Worm (Caenorhabditis elegans) whole organism, L4 larva: Measurements from ENCODE around the gene F58E6.8.

Experiments used
- D1046.2 ChIP-seq: fragments of 200-800 bp; sonication (Bioruptor generic); IDR thresholded peaks from 2 replicates; pipeline ENCODE4 v1.3.6; 2022; ENCODE audit warnings: missing genetic modification characterization, missing compliant biosample characterization
- F10B5.3 ChIP-seq: sonication (generic microtip); optimal IDR thresholded peaks from 2 replicates; lab custom pipeline; 2016; ENCODE audit warnings: mild to moderate bottlenecking, missing genetic modification characterization, missing compliant biosample characterization
- F49E8.2 ChIP-seq: sonication (generic microtip); optimal IDR thresholded peaks from 2 replicates; lab custom pipeline; 2016; ENCODE audit warnings: missing compliant biosample characterization, mild to moderate bottlenecking, missing genetic modification characterization, borderline replicate concordance
- R02D3.7 ChIP-seq: fragments of 150-350 bp; sonication (generic microtip); optimal IDR thresholded peaks from 3 replicates; lab custom pipeline; 2014; ENCODE audit warnings: missing biosample characterization, missing genetic modification characterization
- Y5F2A.4 ChIP-seq: fragments of 200-800 bp; sonication (Bioruptor generic); optimal IDR thresholded peaks from 2 replicates; lab custom pipeline; 2018; ENCODE audit warnings: mild to moderate bottlenecking, missing genetic modification characterization, missing compliant biosample characterization
- Y75B8A.6 ChIP-seq: fragments of 200-800 bp; sonication (Bioruptor generic); IDR thresholded peaks from 2 replicates; pipeline ENCODE4 v1.3.6; 2022; ENCODE audit warnings: missing genetic modification reagents, missing genetic modification characterization, missing compliant biosample characterization
- aha-1 ChIP-seq: fragments of 150-350 bp; peaks from one replicate; lab custom pipeline; 2014; ENCODE audit warnings: missing biosample characterization, missing genetic modification characterization
- aly-2 ChIP-seq: sonication (generic microtip); optimal IDR thresholded peaks from 2 replicates; lab custom pipeline; 2018; ENCODE audit warnings: missing biosample characterization, missing genetic modification characterization
- ama-1 ChIP-seq: fragments of 150-350 bp; optimal IDR thresholded peaks from 2 replicates; lab custom pipeline; 2014; ENCODE audit warnings: inconsistent platforms, mixed read lengths
- arid-1 ChIP-seq: fragments of 200-800 bp; sonication (Bioruptor generic); conservative IDR thresholded peaks from 2 replicates; pipeline ENCODE4 v1.3.6; 2022; ENCODE audit warnings: missing genetic modification reagents, missing genetic modification characterization, missing compliant biosample characterization
- ceh-44 ChIP-seq: fragments of 200-800 bp; sonication (Bioruptor generic); IDR thresholded peaks from 2 replicates; pipeline ENCODE4 v1.3.6; 2022; ENCODE audit warnings: missing genetic modification reagents, missing genetic modification characterization, missing compliant biosample characterization
- daf-12 ChIP-seq: fragments of 150-350 bp; optimal IDR thresholded peaks from 2 replicates; lab custom pipeline; 2014; ENCODE audit warnings: missing biosample characterization, missing genetic modification reagents, missing genetic modification characterization
- daf-16 ChIP-seq, 3 experiments: sonication (generic microtip); optimal IDR thresholded peaks; 2 replicates each; lab custom pipeline; 2016 to 2017; ENCODE audit warnings: missing genetic modification characterization in 3 of 3, missing genetic modification reagents in 3 of 3, mild to moderate bottlenecking in 2 of 3, missing compliant biosample characterization in 2 of 3, missing biosample characterization in 1 of 3, moderate library complexity in 1 of 3
- daf-8 ChIP-seq: fragments of 200-800 bp; sonication (Bioruptor generic); IDR thresholded peaks from 2 replicates; pipeline ENCODE4 v1.3.6; 2022; ENCODE audit warnings: missing genetic modification characterization, missing compliant biosample characterization
- dmd-6 ChIP-seq: fragments of 200-800 bp; sonication (Bioruptor generic); IDR thresholded peaks from 2 replicates; pipeline ENCODE4 v1.3.6; 2022; ENCODE audit warnings: missing genetic modification reagents, missing genetic modification characterization, missing compliant biosample characterization
- dpl-1 ChIP-seq: fragments of 150-350 bp; optimal IDR thresholded peaks from 2 replicates; lab custom pipeline; 2014; ENCODE audit warnings: missing biosample characterization, missing genetic modification reagents, missing genetic modification characterization
- duxl-1 ChIP-seq: sonication (generic microtip); optimal IDR thresholded peaks from 2 replicates; lab custom pipeline; 2016; ENCODE audit warnings: mild to moderate bottlenecking, missing genetic modification characterization, moderate library complexity, missing compliant biosample characterization; ENCODE audit not compliant: poor library complexity
- dve-1 ChIP-seq: sonication (generic microtip); optimal IDR thresholded peaks from 2 replicates; lab custom pipeline; 2017; ENCODE audit warnings: antibody characterized with exemption, mild to moderate bottlenecking, missing genetic modification characterization, missing compliant biosample characterization; ENCODE audit not compliant: insufficient read depth
- fkh-10 ChIP-seq: fragments of 150-350 bp; optimal IDR thresholded peaks from 2 replicates; lab custom pipeline; 2014; ENCODE audit warnings: missing biosample characterization, missing genetic modification reagents, missing genetic modification characterization
- hlh-11 ChIP-seq: fragments of 200-800 bp; sonication (Bioruptor generic); optimal IDR thresholded peaks from 2 replicates; lab custom pipeline; 2018; ENCODE audit warnings: mild to moderate bottlenecking, missing genetic modification characterization, missing compliant biosample characterization
- lin-13 ChIP-seq: fragments of 150-350 bp; optimal IDR thresholded peaks from 2 replicates; lab custom pipeline; 2014; ENCODE audit warnings: missing biosample characterization, missing genetic modification reagents, missing genetic modification characterization
- lin-29 ChIP-seq: fragments of 200-800 bp; sonication (Bioruptor generic); IDR thresholded peaks from 2 replicates; pipeline ENCODE4 v1.3.6; 2022; ENCODE audit warnings: missing genetic modification reagents, missing genetic modification characterization, missing compliant biosample characterization
- mdl-1 ChIP-seq, 2 experiments: fragments of 150-350 bp in 1 of 2; sonication (generic microtip) in 1 of 2; optimal IDR thresholded peaks; 2 replicates each; lab custom pipeline; 2014 to 2017; ENCODE audit warnings: missing biosample characterization in 2 of 2, missing genetic modification characterization in 2 of 2
- nhr-102 ChIP-seq: sonication (generic microtip); optimal IDR thresholded peaks from 2 replicates; lab custom pipeline; 2016; ENCODE audit warnings: mild to moderate bottlenecking, missing genetic modification characterization, moderate library complexity, missing compliant biosample characterization
- nhr-11 ChIP-seq: fragments of 150-350 bp; optimal IDR thresholded peaks from 2 replicates; lab custom pipeline; 2014; ENCODE audit warnings: missing biosample characterization, missing genetic modification characterization
- nhr-25 ChIP-seq: sonication (generic microtip); optimal IDR thresholded peaks from 2 replicates; lab custom pipeline; 2017; ENCODE audit warnings: missing genetic modification characterization, mild to moderate bottlenecking, missing compliant biosample characterization, antibody characterized with exemption, moderate library complexity, borderline replicate concordance; ENCODE audit not compliant: insufficient read depth
- nhr-28 ChIP-seq: fragments of 150-350 bp; optimal IDR thresholded peaks from 2 replicates; lab custom pipeline; 2014; ENCODE audit warnings: missing biosample characterization, missing genetic modification characterization
- nhr-41 ChIP-seq: fragments of 200-800 bp; sonication (Bioruptor generic); IDR thresholded peaks from 2 replicates; pipeline ENCODE4 v1.3.6; 2022; ENCODE audit warnings: missing genetic modification reagents, missing genetic modification characterization, missing compliant biosample characterization
- nhr-77 ChIP-seq: fragments of 150-350 bp; optimal IDR thresholded peaks from 2 replicates; lab custom pipeline; 2014; ENCODE audit warnings: missing biosample characterization, missing genetic modification characterization
- php-3 ChIP-seq: fragments of 200-800 bp; sonication (Bioruptor generic); IDR thresholded peaks from 2 replicates; pipeline ENCODE4 v1.3.6; 2022; ENCODE audit warnings: missing genetic modification reagents, missing genetic modification characterization, missing compliant biosample characterization
- pqm-1 ChIP-seq: sonication (generic microtip); optimal IDR thresholded peaks from 2 replicates; lab custom pipeline; 2017; ENCODE audit warnings: missing biosample characterization, missing genetic modification characterization
- snpc-4 ChIP-seq: fragments of 150-350 bp; optimal IDR thresholded peaks from 2 replicates; lab custom pipeline; 2014; ENCODE audit warnings: missing biosample characterization, missing genetic modification characterization
- spr-1 ChIP-seq: sonication (generic microtip); optimal IDR thresholded peaks from 2 replicates; lab custom pipeline; 2016; ENCODE audit warnings: mild to moderate bottlenecking, missing genetic modification characterization, missing compliant biosample characterization
- tra-1 ChIP-seq: fragments of 200-800 bp; sonication (Bioruptor generic); IDR thresholded peaks from 2 replicates; pipeline ENCODE4 v1.3.6; 2022; ENCODE audit warnings: missing genetic modification reagents, missing genetic modification characterization, missing compliant biosample characterization
- unc-130 ChIP-seq: sonication (generic microtip); optimal IDR thresholded peaks from 2 replicates; lab custom pipeline; 2016; ENCODE audit warnings: missing genetic modification reagents, missing genetic modification characterization, missing compliant biosample characterization
- unc-39 ChIP-seq: sonication (generic microtip); optimal IDR thresholded peaks from 2 replicates; lab custom pipeline; 2017; ENCODE audit warnings: missing biosample characterization, missing genetic modification characterization
- unc-62 ChIP-seq, 3 experiments: fragments of 150-350 bp in 1 of 3; sonication (generic microtip); optimal IDR thresholded peaks in 2 of 3; peaks in 1 of 3; 1 replicate in 1 of 3; 2 replicates in 2 of 3; lab custom pipeline; 2014 to 2017; ENCODE audit warnings: missing biosample characterization in 3 of 3, missing genetic modification characterization in 3 of 3, missing genetic modification reagents in 3 of 3, missing genotype in 1 of 3
- ztf-11 ChIP-seq: fragments of 150-350 bp; optimal IDR thresholded peaks from 2 replicates; lab custom pipeline; 2014; ENCODE audit warnings: missing biosample characterization, missing genetic modification characterization

The F58E6.8 gene

ce11 chrV:9713532-9713931, 42.1 kb downstream of the F58E6.8 start, which contains the start of gene F40F9.10:
TSS of gene F40F9.10 (minus strand) at chrV:9713632.
- TF ChIP-seq Y75B8A.6 (no peak), fkh-10 (GFP tag; lab: Kevin White, UChicago) (no peak), F49E8.2 (tag; lab: Kevin White, UChicago) (no peak), Y5F2A.4 (no peak), nhr-41 (GFP tag; lab: Robert Waterston, UW) (no peak), hlh-11 (tag; lab: Kevin White, UChicago) (no peak), lin-13 (GFP tag; lab: Kevin White, UChicago) (no peak), ama-1 (lab: Kevin White, UChicago) (no peak), aly-2 (tag; lab: Kevin White, UChicago) (no peak)

ce11 chrV:9712418-9713173, 43.0 kb downstream of the F58E6.8 start:
- TF ChIP-seq daf-12 (tag; lab: Kevin White, UChicago) (no peak), F10B5.3 (tag; lab: Kevin White, UChicago) (no peak), nhr-25 (tag; lab: Kevin White, UChicago) (no peak), spr-1 (no peak), php-3 (GFP tag; lab: Robert Waterston, UW) (peak; percentile 87), D1046.2 (GFP tag; lab: Robert Waterston, UW) (no peak), snpc-4 (no peak), aha-1 (tag; lab: Kevin White, UChicago) (peak; percentile 67), arid-1 (no peak), lin-29 (GFP tag; lab: Robert Waterston, UW) (no peak), dmd-6 (GFP tag; lab: Robert Waterston, UW) (no peak), ztf-11 (no peak), R02D3.7 (no peak), dve-1 (tag; lab: Kevin White, UChicago) (peak; percentile 33), nhr-28 (tag; lab: Kevin White, UChicago) (peak; percentile 44), nhr-102 (tag; lab: Kevin White, UChicago) (no peak), pqm-1 (tag; lab: Kevin White, UChicago) (peak; percentile 47), daf-16 (GFP tag; optimal IDR thresholded peaks at IDR 0.05; lab: Kevin White, UChicago) (no peak), daf-16 (tag; optimal IDR thresholded peaks at IDR 0.05; lab: Kevin White, UChicago) (peak; percentile 37), nhr-77 (peak; percentile 24), unc-39 (no peak), tra-1 (GFP tag; lab: Robert Waterston, UW) (no peak), duxl-1 (no peak), daf-8 (GFP tag; lab: Robert Waterston, UW) (no peak), ceh-44 (GFP tag; lab: Robert Waterston, UW) (no peak), dpl-1 (no peak), unc-130 (GFP tag; lab: Kevin White, UChicago) (no peak), unc-62 (GFP tag; optimal IDR thresholded peaks at IDR 0.05 in 1 of 2; lab: Kevin White, UChicago) (peak in 1 of 2 experiments; percentile 93), unc-62 (tag; optimal IDR thresholded peaks at IDR 0.05; lab: Kevin White, UChicago) (no peak), lin-13 (GFP tag; lab: Kevin White, UChicago) (no peak), nhr-11 (tag; lab: Kevin White, UChicago) (no peak), mdl-1 (tag; optimal IDR thresholded peaks at IDR 0.05; lab: Kevin White, UChicago) (no peak)
